Worm (Caenorhabditis elegans) whole organism, L4/young adult: ENCODE measurements around the gene ZK1098.3.

ENCODE experiments used
- W03F9.2 ChIP-seq: fragments of 150-350 bp; optimal IDR thresholded peaks from 2 replicates; lab custom pipeline; 2014; ENCODE audit warnings: missing biosample characterization, missing genetic modification characterization
- dao-5 ChIP-seq: sonication (generic microtip); optimal IDR thresholded peaks from 2 replicates; lab custom pipeline; 2016; ENCODE audit warnings: missing genotype, missing genetic modification characterization, moderate library complexity, missing compliant biosample characterization
- him-1 ChIP-seq: sonication (generic microtip); optimal IDR thresholded peaks from 2 replicates; lab custom pipeline; 2016; ENCODE audit warnings: missing genotype, missing genetic modification reagents, missing genetic modification characterization, missing compliant biosample characterization

The ZK1098.3 gene

DNA sequence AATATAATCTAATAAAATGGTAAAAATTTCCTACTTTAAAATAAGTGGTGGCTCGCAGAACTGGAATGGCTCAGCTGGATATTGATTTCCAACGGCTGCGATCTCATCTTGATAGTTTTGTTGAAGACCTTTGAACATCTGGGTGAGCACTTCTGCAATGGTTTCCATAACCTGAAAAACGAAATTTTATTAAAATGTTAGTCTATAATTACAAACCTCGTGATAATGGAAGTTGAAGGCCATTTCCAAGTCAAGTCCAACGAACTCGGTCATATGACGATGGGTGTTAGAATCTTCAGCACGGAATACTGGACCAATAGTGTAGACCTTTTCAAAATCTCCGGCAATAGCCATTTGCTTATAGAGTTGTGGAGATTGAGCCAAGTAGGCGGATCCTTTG lies 48.7 kb downstream of the ZK1098.3 start:
- TF ChIP-seq him-1 (tag; lab: Kevin White, UChicago) (no peak), dao-5 (tag; lab: Kevin White, UChicago) (no peak), W03F9.2 (tag; lab: Kevin White, UChicago) (no peak)

DNA sequence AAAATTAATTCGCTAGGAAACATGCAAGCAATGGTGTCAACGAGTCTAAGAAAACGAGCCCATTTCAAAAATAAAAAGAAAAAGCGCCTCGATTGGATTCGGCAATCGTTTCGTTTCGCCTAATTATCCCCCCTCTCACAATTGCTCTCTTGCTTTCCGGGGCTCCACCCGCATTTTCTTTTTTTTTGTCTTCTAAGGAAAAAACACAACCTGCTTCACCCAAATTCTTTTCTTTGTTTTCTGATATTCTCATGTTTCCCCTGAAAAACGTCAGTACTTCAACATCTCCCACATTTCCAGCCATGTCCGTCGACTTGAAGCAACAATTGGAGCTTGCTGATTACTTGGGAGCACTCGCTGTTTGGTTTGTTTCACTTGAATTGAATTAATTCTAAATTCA lies 50.1 kb downstream of the ZK1098.3 start, which contains the start of gene nlp-36:
nlp-36 (plus strand) TSS at position 301 of the 400 bp plus-strand sequence.
- no peak for TF ChIP-seq dao-5 (tag; lab: Kevin White, UChicago)
- TF ChIP-seq W03F9.2 (tag; lab: Kevin White, UChicago), result no peak
- no peak for TF ChIP-seq him-1 (tag; lab: Kevin White, UChicago)

- TF ChIP-seq him-1 (tag; lab: Kevin White, UChicago) (no peak), W03F9.2 (tag; lab: Kevin White, UChicago) (no peak), dao-5 (tag; lab: Kevin White, UChicago) (no peak)
Measured at ce11 chrIII:9488027-9488426, 50.5 kb downstream of the ZK1098.3 start.

- no peak for TF ChIP-seq dao-5 (tag; lab: Kevin White, UChicago)
- TF ChIP-seq W03F9.2 (tag; lab: Kevin White, UChicago), result no peak
- TF ChIP-seq him-1 (tag; lab: Kevin White, UChicago), result no peak
Measured at ce11 chrIII:9487454-9487853, 51.1 kb downstream of the ZK1098.3 start.

ce11 chrIII:9485373-9485772 lies 53.1 kb downstream of the ZK1098.3 start, which contains the start of gene bre-3:
TSS of gene bre-3 (minus strand) at chrIII:9485473.
- TF ChIP-seq him-1 (tag; lab: Kevin White, UChicago) (no peak), W03F9.2 (tag; lab: Kevin White, UChicago) (no peak), dao-5 (tag; lab: Kevin White, UChicago) (no peak)

- TF ChIP-seq him-1 (tag; lab: Kevin White, UChicago), result no peak
- no peak for TF ChIP-seq W03F9.2 (tag; lab: Kevin White, UChicago)
- TF ChIP-seq dao-5 (tag; lab: Kevin White, UChicago), result no peak
Measured at ce11 chrIII:9483716-9484115, 54.8 kb downstream of the ZK1098.3 start.

ce11 chrIII:9482423-9482993 lies 56.0 kb downstream of the ZK1098.3 start:
- TF ChIP-seq dao-5 (tag; lab: Kevin White, UChicago) (no peak), him-1 (tag; lab: Kevin White, UChicago) (no peak), W03F9.2 (tag; lab: Kevin White, UChicago) (no peak)
